Worm (Caenorhabditis elegans) whole organism, late embryonic: ENCODE data around the gene T03F6.6.

Experiments
- C08G9.2 ChIP-seq: sonication (generic microtip); optimal IDR thresholded peaks from 2 replicates; lab custom pipeline; 2016; ENCODE audit warnings: mild to moderate bottlenecking, missing genetic modification characterization, moderate library complexity, missing compliant biosample characterization
- F13H6.1 ChIP-seq: sonication (generic microtip); optimal IDR thresholded peaks from 2 replicates; lab custom pipeline; 2016; ENCODE audit warnings: missing genetic modification characterization, missing compliant biosample characterization
- K02D7.2 ChIP-seq: sonication (generic microtip); optimal IDR thresholded peaks from 2 replicates; lab custom pipeline; 2017; ENCODE audit warnings: mild to moderate bottlenecking, missing genetic modification characterization, missing compliant biosample characterization
- K09A11.1 ChIP-seq: sonication (generic microtip); optimal IDR thresholded peaks from 2 replicates; lab custom pipeline; 2017; ENCODE audit warnings: antibody characterized with exemption, mild to moderate bottlenecking, missing genetic modification characterization, missing compliant biosample characterization; ENCODE audit not compliant: insufficient read depth
- Y22D7AL.16 ChIP-seq: sonication (generic microtip); optimal IDR thresholded peaks from 2 replicates; lab custom pipeline; 2016; ENCODE audit warnings: missing genetic modification characterization, missing compliant biosample characterization
- ahr-1 ChIP-seq: sonication (generic microtip); optimal IDR thresholded peaks from 2 replicates; lab custom pipeline; 2016; ENCODE audit warnings: missing genetic modification characterization, missing compliant biosample characterization
- ama-1 ChIP-seq: fragments of 150-350 bp; optimal IDR thresholded peaks from 2 replicates; lab custom pipeline; 2014
- ceh-2 ChIP-seq: sonication (generic microtip); optimal IDR thresholded peaks from 2 replicates; lab custom pipeline; 2016; ENCODE audit warnings: missing genotype, missing genetic modification characterization, missing compliant biosample characterization
- ceh-22 ChIP-seq: sonication (generic microtip); optimal IDR thresholded peaks from 2 replicates; lab custom pipeline; 2017; ENCODE audit warnings: missing biosample characterization, missing genetic modification characterization
- ceh-24 ChIP-seq: sonication (generic microtip); optimal IDR thresholded peaks from 2 replicates; lab custom pipeline; 2016; ENCODE audit warnings: mild to moderate bottlenecking, missing genetic modification characterization, missing compliant biosample characterization
- ceh-30 ChIP-seq: fragments of 150-350 bp; optimal IDR thresholded peaks from 2 replicates; lab custom pipeline; 2014; ENCODE audit warnings: missing biosample characterization, missing genetic modification characterization
- ceh-31 ChIP-seq: sonication (generic microtip); optimal IDR thresholded peaks from 2 replicates; lab custom pipeline; 2016; ENCODE audit warnings: missing genetic modification characterization, missing compliant biosample characterization
- ceh-34 ChIP-seq: sonication (generic microtip); optimal IDR thresholded peaks from 2 replicates; lab custom pipeline; 2016; ENCODE audit warnings: mild to moderate bottlenecking, missing genetic modification characterization, missing compliant biosample characterization
- ceh-45 ChIP-seq: fragments of 200-800 bp; sonication (Bioruptor generic); IDR thresholded peaks from 2 replicates; pipeline ENCODE4 v1.3.6; 2022; ENCODE audit warnings: missing genetic modification reagents, missing genetic modification characterization, missing compliant biosample characterization
- ceh-6 ChIP-seq: fragments of 200-800 bp; sonication (Bioruptor generic); optimal IDR thresholded peaks from 2 replicates; lab custom pipeline; 2018; ENCODE audit warnings: mild to moderate bottlenecking, missing genetic modification characterization, missing compliant biosample characterization
- ceh-9 ChIP-seq: sonication (generic microtip); optimal IDR thresholded peaks from 2 replicates; lab custom pipeline; 2016; ENCODE audit warnings: mild to moderate bottlenecking, missing genetic modification characterization, inconsistent platforms, missing compliant biosample characterization
- che-1 ChIP-seq: sonication (generic microtip); optimal IDR thresholded peaks from 2 replicates; lab custom pipeline; 2016; ENCODE audit warnings: mild to moderate bottlenecking, missing genetic modification characterization, missing compliant biosample characterization
- dmd-4 ChIP-seq: sonication (generic microtip); optimal IDR thresholded peaks from 2 replicates; lab custom pipeline; 2016; ENCODE audit warnings: borderline replicate concordance, missing genetic modification characterization, missing compliant biosample characterization
- ets-4 ChIP-seq: sonication (generic microtip); optimal IDR thresholded peaks from 2 replicates; lab custom pipeline; 2016; ENCODE audit warnings: missing genetic modification characterization, missing compliant biosample characterization
- fkh-6 ChIP-seq: sonication (generic microtip); optimal IDR thresholded peaks from 2 replicates; lab custom pipeline; 2016; ENCODE audit warnings: missing genetic modification characterization, missing compliant biosample characterization
- hlh-15 ChIP-seq: sonication (generic microtip); optimal IDR thresholded peaks from 2 replicates; lab custom pipeline; 2016; ENCODE audit warnings: missing genetic modification characterization, missing compliant biosample characterization
- hlh-30 ChIP-seq: sonication (generic microtip); optimal IDR thresholded peaks from 2 replicates; lab custom pipeline; 2017; ENCODE audit warnings: antibody characterized with exemption, missing genetic modification characterization, missing compliant biosample characterization; ENCODE audit not compliant: insufficient read depth
- hlh-6 ChIP-seq: sonication (generic microtip); optimal IDR thresholded peaks from 2 replicates; lab custom pipeline; 2016; ENCODE audit warnings: missing genotype, missing genetic modification characterization, missing compliant biosample characterization
- hlh-8 ChIP-seq: sonication (generic microtip); optimal IDR thresholded peaks from 2 replicates; lab custom pipeline; 2016; ENCODE audit warnings: missing genotype, missing genetic modification characterization, missing compliant biosample characterization
- lim-6 ChIP-seq: sonication (generic microtip); optimal IDR thresholded peaks from 2 replicates; lab custom pipeline; 2016; ENCODE audit warnings: missing genetic modification characterization, missing compliant biosample characterization
- madf-2 ChIP-seq: sonication (generic microtip); optimal IDR thresholded peaks from 2 replicates; lab custom pipeline; 2017; ENCODE audit warnings: missing genetic modification characterization, missing compliant biosample characterization
- nfya-1 ChIP-seq: sonication (generic microtip); optimal IDR thresholded peaks from 2 replicates; lab custom pipeline; 2017; ENCODE audit warnings: missing genetic modification characterization, mild to moderate bottlenecking, missing compliant biosample characterization, antibody characterized with exemption, moderate library complexity
- pax-1 ChIP-seq: fragments of 150-350 bp; optimal IDR thresholded peaks from 2 replicates; lab custom pipeline; 2014; ENCODE audit warnings: missing biosample characterization, missing genetic modification characterization
- pha-4 ChIP-seq: fragments of 150-350 bp; optimal IDR thresholded peaks from 2 replicates; lab custom pipeline; 2018; ENCODE audit warnings: missing biosample characterization, missing genetic modification reagents, missing genetic modification characterization
- ref-2 ChIP-seq: sonication (generic microtip); optimal IDR thresholded peaks from 2 replicates; lab custom pipeline; 2016; ENCODE audit warnings: missing genetic modification characterization, missing compliant biosample characterization
- rnt-1 ChIP-seq: sonication (generic microtip); optimal IDR thresholded peaks from 2 replicates; lab custom pipeline; 2016; ENCODE audit warnings: missing genetic modification characterization, missing compliant biosample characterization
- sox-4 ChIP-seq: sonication (generic microtip); optimal IDR thresholded peaks from 2 replicates; lab custom pipeline; 2017; ENCODE audit warnings: mild to moderate bottlenecking, missing genetic modification characterization, inconsistent platforms, missing compliant biosample characterization
- tbx-2 ChIP-seq: sonication (generic microtip); optimal IDR thresholded peaks from 2 replicates; lab custom pipeline; 2016; ENCODE audit warnings: missing genetic modification characterization, missing compliant biosample characterization
- tbx-7 ChIP-seq: sonication (generic microtip); optimal IDR thresholded peaks from 2 replicates; lab custom pipeline; 2016; ENCODE audit warnings: missing genotype, missing genetic modification characterization, missing compliant biosample characterization
- ttx-3 ChIP-seq: sonication (generic microtip); optimal IDR thresholded peaks from 2 replicates; lab custom pipeline; 2016; ENCODE audit warnings: missing genetic modification reagents, missing genetic modification characterization, missing compliant biosample characterization
- unc-3 ChIP-seq, 2 experiments: fragments of 200-800 bp in 1 of 2; sonication (Bioruptor generic) in 1 of 2; sonication (generic microtip) in 1 of 2; conservative IDR thresholded peaks in 1 of 2; optimal IDR thresholded peaks in 1 of 2; 2 replicates each; pipeline versions ENCODE4 v1.3.6 to Lab custom; 2016 to 2022; ENCODE audit warnings: missing compliant biosample characterization in 2 of 2, missing genetic modification characterization in 2 of 2, missing genetic modification reagents in 1 of 2
- unc-42 ChIP-seq: sonication (generic microtip); optimal IDR thresholded peaks from 2 replicates; lab custom pipeline; 2016; ENCODE audit warnings: missing genotype, missing genetic modification characterization, missing compliant biosample characterization
- zip-5 ChIP-seq: sonication (generic microtip); optimal IDR thresholded peaks from 2 replicates; lab custom pipeline; 2016; ENCODE audit warnings: missing genetic modification characterization, missing compliant biosample characterization
- ztf-16 ChIP-seq: sonication (generic microtip); optimal IDR thresholded peaks from 2 replicates; lab custom pipeline; 2017; ENCODE audit warnings: missing genetic modification characterization, missing compliant biosample characterization

T03F6.6 gene

DNA sequence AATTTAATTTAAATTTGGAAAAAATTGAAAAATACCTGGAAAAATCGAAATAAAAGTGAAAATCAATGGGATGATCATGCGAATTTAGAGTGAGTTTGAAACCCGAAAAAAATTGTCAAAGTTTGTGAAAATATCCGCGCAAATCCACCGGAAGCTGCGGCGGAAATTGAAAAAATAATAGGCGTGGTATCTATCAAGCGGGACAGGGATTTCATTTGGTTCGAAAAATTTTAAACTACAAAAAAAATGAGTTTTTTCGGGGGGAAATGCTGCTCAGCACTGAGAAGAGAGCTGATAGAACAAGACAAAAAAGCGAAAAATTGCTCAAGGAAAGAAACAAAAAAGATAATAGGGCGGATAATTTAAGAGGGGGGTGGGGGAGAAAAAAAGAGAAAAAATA, 9.1 kb downstream of the T03F6.6 start, which contains the start of gene T03F6.9:
Gene T03F6.9, minus strand, starts transcription at position 101 of the 400 bp plus-strand sequence.
- no peak for TF ChIP-seq hlh-15
- TF ChIP-seq pha-4 (tag; lab: Kevin White, UChicago), result no peak
- no peak for TF ChIP-seq zip-5 (tag; lab: Kevin White, UChicago)
- TF ChIP-seq ceh-6 (GFP tag; lab: Kevin White, UChicago), result no peak
- TF ChIP-seq ceh-22, result no peak
- no peak for TF ChIP-seq ceh-31
- no peak for TF ChIP-seq ahr-1 (tag; lab: Kevin White, UChicago)
- TF ChIP-seq K02D7.2, result no peak
- TF ChIP-seq ama-1 (lab: Kevin White, UChicago), result no peak
- no peak for TF ChIP-seq lim-6 (tag; lab: Kevin White, UChicago)
- TF ChIP-seq K09A11.1 (tag; lab: Kevin White, UChicago), result no peak
- TF ChIP-seq unc-3 (GFP tag; conservative IDR thresholded peaks at IDR 0.05; lab: Robert Waterston, UW), result no peak
- no peak for TF ChIP-seq unc-3 (tag; optimal IDR thresholded peaks at IDR 0.05; lab: Kevin White, UChicago)
- no peak for TF ChIP-seq F13H6.1
- TF ChIP-seq ztf-16, result no peak
- no peak for TF ChIP-seq Y22D7AL.16 (tag; lab: Kevin White, UChicago)
- no peak for TF ChIP-seq tbx-2
- no peak for TF ChIP-seq ceh-34 (tag; lab: Kevin White, UChicago)
- TF ChIP-seq sox-4, result no peak

- TF ChIP-seq F13H6.1 (peak; percentile 23), fkh-6 (peak; percentile 18), hlh-30 (tag; lab: Kevin White, UChicago) (peak; percentile 67), C08G9.2 (peak; percentile 38), ref-2 (tag; lab: Kevin White, UChicago) (peak; percentile 35), tbx-2 (peak; percentile 68), ets-4 (peak; percentile 21), ceh-2 (peak; percentile 61), rnt-1 (tag; lab: Kevin White, UChicago) (peak; percentile 48), dmd-4 (no peak), nfya-1 (tag; lab: Kevin White, UChicago) (peak; percentile 71), ceh-9 (tag; lab: Kevin White, UChicago) (no peak), pax-1 (tag; lab: Kevin White, UChicago) (no peak), unc-42 (tag; lab: Kevin White, UChicago) (peak; percentile 39), hlh-6 (no peak), ttx-3 (no peak), madf-2 (tag; lab: Kevin White, UChicago) (no peak), che-1 (no peak), ceh-45 (GFP tag; lab: Robert Waterston, UW) (no peak), ceh-31 (peak; percentile 84), ceh-22 (no peak)
Measured at ce11 chrIII:13359847-13360246, 20.2 kb downstream of the T03F6.6 start.

DNA sequence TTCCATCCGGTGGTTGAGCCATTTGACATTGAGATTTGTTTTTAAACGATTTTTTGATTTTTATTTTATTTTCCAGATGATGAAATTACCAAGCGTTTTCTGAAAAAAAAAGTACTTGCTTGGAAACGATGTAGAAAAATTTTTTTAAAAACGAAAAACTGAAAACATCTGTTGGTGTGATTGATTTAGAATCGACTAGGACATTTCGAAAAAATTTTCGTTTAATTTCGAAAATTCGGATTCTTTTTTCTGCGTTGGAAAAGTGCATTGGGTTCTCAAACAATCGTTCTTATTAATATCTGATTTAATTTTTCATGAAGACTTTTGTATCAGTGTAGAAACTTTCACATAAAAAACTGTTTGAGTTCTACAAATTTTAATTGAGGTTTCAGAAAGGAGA, 20.8 kb downstream of the T03F6.6 start, which contains the start of gene F53A2.9:
Gene F53A2.9, minus strand, starts transcription at position 101 of the 400 bp plus-strand sequence.
- TF ChIP-seq ref-2 (tag; lab: Kevin White, UChicago), result no peak

DNA sequence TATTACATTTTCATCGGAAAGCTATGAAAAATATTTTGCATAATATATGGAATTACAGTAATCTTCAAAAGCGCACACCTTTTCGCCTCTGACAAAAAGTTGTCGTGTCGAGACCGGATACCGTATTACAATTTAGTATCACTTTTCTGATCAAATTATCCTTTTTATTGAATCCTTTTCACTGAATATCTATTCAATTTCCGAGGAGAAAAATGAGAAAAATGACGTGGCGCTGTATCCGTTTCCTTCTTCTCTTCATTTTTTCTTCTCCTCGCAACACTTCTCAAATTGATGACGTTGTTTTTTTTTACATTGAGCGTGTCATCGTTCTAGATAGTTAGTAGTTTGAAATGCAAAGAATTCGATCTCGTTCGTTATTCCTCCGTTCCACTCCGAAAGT, 29.1 kb downstream of the T03F6.6 start:
- TF ChIP-seq tbx-7 (tag; lab: Kevin White, UChicago) (no peak), pha-4 (tag; lab: Kevin White, UChicago) (no peak), ceh-30 (tag; lab: Kevin White, UChicago) (no peak), unc-42 (tag; lab: Kevin White, UChicago) (peak; percentile 46), hlh-8 (no peak), ceh-24 (tag; lab: Kevin White, UChicago) (no peak)
- TF ChIP-seq, all 69 proteins: peak for 1
